Fruit fly (Drosophila melanogaster): ENCODE results near the gene Diedel3.

- TF ChIP-seq pan (optimal IDR thresholded peaks at IDR 0.05) = no peak
- TF ChIP-seq usp (GFP tag; optimal IDR thresholded peaks at IDR 0.05) = no peak
Observed at dm6 chrX:19081365-19081764, 31.1 kb downstream of the Diedel3 start, which contains the start of gene CG14191.

Measured in whole organism.